Worm (Caenorhabditis elegans) whole organism, early embryonic: ENCODE data around the gene Y48B6A.1.

Experiments
- B0310.2 ChIP-seq: sonication (generic microtip); optimal IDR thresholded peaks from 2 replicates; lab custom pipeline; 2016; ENCODE audit warnings: mild to moderate bottlenecking, missing genetic modification characterization, missing compliant biosample characterization
- F13C5.2 ChIP-seq: sonication (generic microtip); optimal IDR thresholded peaks from 2 replicates; lab custom pipeline; 2017; ENCODE audit warnings: mild to moderate bottlenecking, missing genetic modification characterization, inconsistent platforms, missing compliant biosample characterization
- aly-1 ChIP-seq: sonication (generic microtip); optimal IDR thresholded peaks from 2 replicates; lab custom pipeline; 2016; ENCODE audit warnings: missing genetic modification characterization, missing compliant biosample characterization
- ama-1 ChIP-seq: fragments of 150-350 bp; optimal IDR thresholded peaks from 2 replicates; lab custom pipeline; 2014
- ceh-13 ChIP-seq: fragments of 200-800 bp; sonication (Bioruptor generic); optimal IDR thresholded peaks from 2 replicates; lab custom pipeline; 2018; ENCODE audit warnings: mild to moderate bottlenecking, missing genetic modification characterization, missing compliant biosample characterization
- ceh-36 ChIP-seq: sonication (generic microtip); optimal IDR thresholded peaks from 2 replicates; lab custom pipeline; 2016; ENCODE audit warnings: missing genetic modification characterization, inconsistent platforms, missing compliant biosample characterization
- ets-7 ChIP-seq: sonication (generic microtip); optimal IDR thresholded peaks from 2 replicates; lab custom pipeline; 2016; ENCODE audit warnings: missing genotype, missing genetic modification characterization, missing compliant biosample characterization
- flt-1 ChIP-seq: fragments of 200-800 bp; sonication (Bioruptor generic); IDR thresholded peaks from 2 replicates; pipeline ENCODE4 v1.3.6; 2022; ENCODE audit warnings: missing genetic modification characterization, missing compliant biosample characterization
- hmbx-1 ChIP-seq: sonication (generic microtip); optimal IDR thresholded peaks from 2 replicates; lab custom pipeline; 2016; ENCODE audit warnings: mild to moderate bottlenecking, missing genetic modification characterization, missing compliant biosample characterization
- hmg-4 ChIP-seq: fragments of 200-800 bp; sonication (Bioruptor generic); optimal IDR thresholded peaks from 2 replicates; lab custom pipeline; 2018; ENCODE audit warnings: mild to moderate bottlenecking, missing genetic modification characterization, missing compliant biosample characterization
- hnd-1 ChIP-seq: sonication (generic microtip); optimal IDR thresholded peaks from 2 replicates; lab custom pipeline; 2016; ENCODE audit warnings: missing genetic modification characterization, missing compliant biosample characterization
- pes-1 ChIP-seq: fragments of 200-800 bp; sonication (Bioruptor generic); IDR thresholded peaks from 2 replicates; pipeline ENCODE4 v1.3.6; 2022; ENCODE audit warnings: missing genetic modification reagents, missing genetic modification characterization, missing compliant biosample characterization
- scrt-1 ChIP-seq: fragments of 200-800 bp; sonication (Bioruptor generic); IDR thresholded peaks from 2 replicates; pipeline ENCODE4 v1.3.6; 2022; ENCODE audit warnings: missing genetic modification characterization, missing compliant biosample characterization
- sea-1 ChIP-seq: fragments of 200-800 bp; sonication (Bioruptor generic); conservative IDR thresholded peaks from 2 replicates; pipeline ENCODE4 v1.3.6; 2022; ENCODE audit warnings: missing genetic modification characterization, missing compliant biosample characterization
- tbx-11 ChIP-seq: fragments of 200-800 bp; sonication (Bioruptor generic); IDR thresholded peaks from 2 replicates; pipeline ENCODE4 v1.3.6; 2022; ENCODE audit warnings: missing genetic modification characterization, missing compliant biosample characterization
- tbx-37 ChIP-seq: fragments of 200-800 bp; sonication (Bioruptor generic); conservative IDR thresholded peaks from 2 replicates; pipeline ENCODE4 v1.3.6; 2022; ENCODE audit warnings: missing genetic modification reagents, missing genetic modification characterization, missing compliant biosample characterization
- tra-4 ChIP-seq: sonication (generic microtip); optimal IDR thresholded peaks from 2 replicates; lab custom pipeline; 2017; ENCODE audit warnings: missing genetic modification characterization, missing compliant biosample characterization

Gene Y48B6A.1

ce11 chrII:14102112-14102511 is 52.1 kb downstream of the Y48B6A.1 start:
- no peak for TF ChIP-seq hnd-1 (tag; lab: Kevin White, UChicago)
- TF ChIP-seq ama-1 (lab: Kevin White, UChicago): no peak
- TF ChIP-seq tbx-11: no peak
- no peak for TF ChIP-seq tbx-37
- no peak for TF ChIP-seq tra-4 (tag; lab: Kevin White, UChicago)
- TF ChIP-seq ceh-36 (tag; lab: Kevin White, UChicago): no peak
- no peak for TF ChIP-seq B0310.2
- no peak for TF ChIP-seq aly-1
- no peak for TF ChIP-seq hmg-4 (GFP tag; lab: Kevin White, UChicago)
- TF ChIP-seq ets-7 (tag; lab: Kevin White, UChicago): no peak
- no peak for TF ChIP-seq pes-1 (GFP tag; lab: Robert Waterston, UW)
- TF ChIP-seq flt-1 (GFP tag; lab: Robert Waterston, UW): no peak
- no peak for TF ChIP-seq scrt-1 (GFP tag; lab: Robert Waterston, UW)
- no peak for TF ChIP-seq F13C5.2 (tag; lab: Kevin White, UChicago)
- TF ChIP-seq ceh-13: no peak
- no peak for TF ChIP-seq hmbx-1 (tag; lab: Kevin White, UChicago)
- no peak for TF ChIP-seq sea-1 (GFP tag; lab: Robert Waterston, UW)
